Worm (Caenorhabditis elegans) whole organism, early embryonic: ENCODE results near the gene mnm-2.

Experiments
- B0310.2 ChIP-seq: sonication (generic microtip); optimal IDR thresholded peaks from 2 replicates; lab custom pipeline; 2016; ENCODE audit warnings: mild to moderate bottlenecking, missing genetic modification characterization, missing compliant biosample characterization
- ama-1 ChIP-seq: fragments of 150-350 bp; optimal IDR thresholded peaks from 2 replicates; lab custom pipeline; 2014
- ceh-13 ChIP-seq: fragments of 200-800 bp; sonication (Bioruptor generic); optimal IDR thresholded peaks from 2 replicates; lab custom pipeline; 2018; ENCODE audit warnings: mild to moderate bottlenecking, missing genetic modification characterization, missing compliant biosample characterization
- ceh-36 ChIP-seq: sonication (generic microtip); optimal IDR thresholded peaks from 2 replicates; lab custom pipeline; 2016; ENCODE audit warnings: missing genetic modification characterization, inconsistent platforms, missing compliant biosample characterization
- ets-7 ChIP-seq: sonication (generic microtip); optimal IDR thresholded peaks from 2 replicates; lab custom pipeline; 2016; ENCODE audit warnings: missing genotype, missing genetic modification characterization, missing compliant biosample characterization
- hmbx-1 ChIP-seq: sonication (generic microtip); optimal IDR thresholded peaks from 2 replicates; lab custom pipeline; 2016; ENCODE audit warnings: mild to moderate bottlenecking, missing genetic modification characterization, missing compliant biosample characterization
- hnd-1 ChIP-seq: sonication (generic microtip); optimal IDR thresholded peaks from 2 replicates; lab custom pipeline; 2016; ENCODE audit warnings: missing genetic modification characterization, missing compliant biosample characterization
- pes-1 ChIP-seq: fragments of 200-800 bp; sonication (Bioruptor generic); IDR thresholded peaks from 2 replicates; pipeline ENCODE4 v1.3.6; 2022; ENCODE audit warnings: missing genetic modification reagents, missing genetic modification characterization, missing compliant biosample characterization
- tbx-11 ChIP-seq: fragments of 200-800 bp; sonication (Bioruptor generic); IDR thresholded peaks from 2 replicates; pipeline ENCODE4 v1.3.6; 2022; ENCODE audit warnings: missing genetic modification characterization, missing compliant biosample characterization

- TF ChIP-seq ama-1 (lab: Kevin White, UChicago) (no peak), ets-7 (tag; lab: Kevin White, UChicago) (no peak), pes-1 (GFP tag; lab: Robert Waterston, UW) (no peak), ceh-36 (no peak), ceh-13 (GFP tag; lab: Kevin White, UChicago) (no peak), hnd-1 (tag; lab: Kevin White, UChicago) (no peak), tbx-11 (GFP tag; lab: Robert Waterston, UW) (no peak), B0310.2 (tag; lab: Kevin White, UChicago) (no peak), hmbx-1 (no peak)
Measured at ce11 chrX:7420571-7420970, 4.1 kb downstream of the mnm-2 start, which contains the start of gene C10A4.9.
